Fruit fly (Drosophila melanogaster) whole organism, embryonic: Measurements from ENCODE around the gene Lcp65Ab1.
A peak's percentile ranks its signal among the peaks of the same experiment; 100 is the strongest.

Experiments used
- Blimp-1 ChIP-seq: fragments of 200-800 bp; sonication (Bioruptor generic); optimal IDR thresholded peaks from 3 replicates; lab custom pipeline; 2018; ENCODE audit warnings: missing biosample characterization, missing genetic modification characterization, mild to moderate bottlenecking, moderate library complexity, missing genetic modification reagents
- CG10267 ChIP-seq: fragments of 200-800 bp; sonication (Bioruptor generic); optimal IDR thresholded peaks from 2 replicates; lab custom pipeline; 2018; ENCODE audit warnings: missing biosample characterization, mild to moderate bottlenecking, missing genetic modification characterization, moderate library complexity
- CG10543 ChIP-seq: fragments of 200-800 bp; sonication (Bioruptor generic); optimal IDR thresholded peaks from 3 replicates; lab custom pipeline; 2017; ENCODE audit warnings: missing biosample characterization, mild to moderate bottlenecking, missing genetic modification characterization, moderate library complexity
- CG12219 ChIP-seq: fragments of 200-800 bp; sonication (Bioruptor generic); optimal IDR thresholded peaks from 3 replicates; lab custom pipeline; 2018; ENCODE audit warnings: missing biosample characterization, mild to moderate bottlenecking, missing genetic modification characterization
- CG12659 ChIP-seq: fragments of 200-800 bp; sonication (Bioruptor generic); optimal IDR thresholded peaks from 3 replicates; lab custom pipeline; 2017; ENCODE audit warnings: mild to moderate bottlenecking, missing biosample characterization, missing genetic modification reagents, missing genetic modification characterization
- CG12769 ChIP-seq: fragments of 200-800 bp; sonication (Bioruptor generic); optimal IDR thresholded peaks from 2 replicates; lab custom pipeline; 2019; ENCODE audit warnings: missing biosample characterization, mild to moderate bottlenecking, missing genetic modification characterization, moderate library complexity
- CG14441 ChIP-seq: fragments of 200-800 bp; sonication (Bioruptor generic); IDR thresholded peaks from 2 replicates; pipeline ENCODE4 v1.3.6; 2022; ENCODE audit warnings: missing biosample characterization, missing genetic modification characterization
- CG14965 ChIP-seq: fragments of 200-800 bp; sonication (Bioruptor generic); optimal IDR thresholded peaks from 2 replicates; lab custom pipeline; 2016; ENCODE audit warnings: missing biosample characterization, missing genetic modification characterization, borderline replicate concordance
- CG15269 ChIP-seq: fragments of 200-800 bp; sonication (Bioruptor generic); optimal IDR thresholded peaks from 2 replicates; lab custom pipeline; 2018; ENCODE audit warnings: missing biosample characterization, mild to moderate bottlenecking, missing genetic modification characterization, moderate library complexity
- CG17359 ChIP-seq: fragments of 200-800 bp; sonication (Bioruptor generic); optimal IDR thresholded peaks from 3 replicates; lab custom pipeline; 2018; ENCODE audit warnings: missing biosample characterization, mild to moderate bottlenecking, missing genetic modification characterization, moderate library complexity
- CG17385 ChIP-seq: fragments of 200-800 bp; sonication (Bioruptor generic); optimal IDR thresholded peaks from 3 replicates; lab custom pipeline; 2018; ENCODE audit warnings: missing biosample characterization, mild to moderate bottlenecking, missing genetic modification characterization
- CG17912 ChIP-seq: fragments of 200-800 bp; sonication (Bioruptor generic); optimal IDR thresholded peaks from 2 replicates; lab custom pipeline; 2018; ENCODE audit warnings: missing biosample characterization, mild to moderate bottlenecking, missing genetic modification characterization
- CG3407 ChIP-seq: fragments of 200-800 bp; sonication (Bioruptor generic); optimal IDR thresholded peaks from 2 replicates; lab custom pipeline; 2018; ENCODE audit warnings: missing biosample characterization, mild to moderate bottlenecking, missing genetic modification characterization
- CG3847 ChIP-seq: fragments of 200-800 bp; sonication (Bioruptor generic); IDR thresholded peaks from 2 replicates; pipeline ENCODE4 v1.3.6; 2022; ENCODE audit warnings: missing biosample characterization, missing genetic modification characterization
- CoRest ChIP-seq: fragments of 200-800 bp; sonication (Bioruptor generic); optimal IDR thresholded peaks from 3 replicates; lab custom pipeline; 2018; ENCODE audit warnings: missing biosample characterization, mild to moderate bottlenecking, missing genetic modification characterization, moderate library complexity
- Dek ChIP-seq: fragments of 200-800 bp; sonication (Bioruptor generic); optimal IDR thresholded peaks from 3 replicates; lab custom pipeline; 2019; ENCODE audit warnings: missing biosample characterization, mild to moderate bottlenecking, missing genetic modification characterization, moderate library complexity
- Fer2 ChIP-seq: fragments of 200-800 bp; sonication (Bioruptor generic); optimal IDR thresholded peaks from 2 replicates; lab custom pipeline; 2018; ENCODE audit warnings: missing biosample characterization, mild to moderate bottlenecking, missing genetic modification characterization, moderate library complexity
- HLH54F ChIP-seq: fragments of 200-800 bp; sonication (Bioruptor generic); optimal IDR thresholded peaks from 3 replicates; lab custom pipeline; 2016; ENCODE audit warnings: missing biosample characterization, missing genetic modification characterization
- Hand ChIP-seq: fragments of 200-800 bp; sonication (Bioruptor generic); optimal IDR thresholded peaks from 2 replicates; lab custom pipeline; 2017; ENCODE audit warnings: mild to moderate bottlenecking, missing biosample characterization, missing genetic modification reagents, missing genetic modification characterization
- HmgD ChIP-seq: fragments of 200-800 bp; sonication (Bioruptor generic); optimal IDR thresholded peaks from 3 replicates; lab custom pipeline; 2016; ENCODE audit warnings: missing biosample characterization, missing genetic modification characterization
- Hr3 ChIP-seq: fragments of 200-800 bp; sonication (Bioruptor generic); optimal IDR thresholded peaks from 3 replicates; lab custom pipeline; 2016; ENCODE audit warnings: missing biosample characterization, missing genetic modification characterization
- Hr51 ChIP-seq, 2 experiments: fragments of 200-800 bp; sonication (Bioruptor generic); optimal IDR thresholded peaks; 2 replicates in 1 of 2; 3 replicates in 1 of 2; lab custom pipeline; 2016 to 2018; ENCODE audit warnings: missing biosample characterization in 2 of 2, missing genetic modification characterization in 2 of 2, mild to moderate bottlenecking in 1 of 2, moderate library complexity in 1 of 2
- Hr78 ChIP-seq, 2 experiments: fragments of 200-800 bp in 1 of 2; fragments of >200 bp in 1 of 2; sonication (Bioruptor generic) in 1 of 2; optimal IDR thresholded peaks; 2 replicates each; lab custom pipeline; 2017 to 2019; ENCODE audit warnings: missing biosample characterization in 2 of 2, missing genetic modification characterization in 2 of 2, mild to moderate bottlenecking in 1 of 2, moderate library complexity in 1 of 2
- Max ChIP-seq: fragments of 200-800 bp; sonication (Bioruptor generic); optimal IDR thresholded peaks from 2 replicates; lab custom pipeline; 2016; ENCODE audit warnings: missing biosample characterization, mild to moderate bottlenecking, missing genetic modification characterization
- Med ChIP-seq: fragments of 200-800 bp; sonication (Bioruptor generic); peaks from one replicate; lab custom pipeline; 2016; ENCODE audit warnings: missing biosample characterization, missing genetic modification characterization, mild to moderate bottlenecking, inconsistent platforms, moderate library complexity
- Sox100B ChIP-seq: fragments of 200-800 bp; sonication (Bioruptor generic); optimal IDR thresholded peaks from 3 replicates; lab custom pipeline; 2018; ENCODE audit warnings: missing biosample characterization, mild to moderate bottlenecking, missing genetic modification characterization
- Sox102F ChIP-seq: fragments of 200-800 bp; sonication (Bioruptor generic); optimal IDR thresholded peaks from 2 replicates; lab custom pipeline; 2018; ENCODE audit warnings: missing biosample characterization, mild to moderate bottlenecking, missing genetic modification characterization, moderate library complexity
- Sry-β ChIP-seq: fragments of 200-800 bp; sonication (Bioruptor generic); optimal IDR thresholded peaks from 2 replicates; lab custom pipeline; 2018; ENCODE audit warnings: missing biosample characterization, mild to moderate bottlenecking, missing genetic modification characterization, moderate library complexity
- caup ChIP-seq: fragments of 200-800 bp; sonication (Bioruptor generic); optimal IDR thresholded peaks from 3 replicates; lab custom pipeline; 2017; ENCODE audit warnings: missing biosample characterization, mild to moderate bottlenecking, missing genetic modification characterization, moderate library complexity; ENCODE audit not compliant: severe bottlenecking
- chif ChIP-seq, 2 experiments: fragments of 200-800 bp; sonication (Bioruptor generic); optimal IDR thresholded peaks; 3 replicates each; lab custom pipeline; 2016; ENCODE audit warnings: missing biosample characterization in 2 of 2, missing genetic modification characterization in 2 of 2
- dan ChIP-seq: fragments of 200-800 bp; sonication (Bioruptor generic); IDR thresholded peaks from 2 replicates; pipeline ENCODE4 v1.3.6; 2022; ENCODE audit warnings: missing biosample characterization, missing genetic modification characterization
- dati ChIP-seq: fragments of 200-800 bp; sonication (Bioruptor generic); IDR thresholded peaks from 2 replicates; pipeline ENCODE4 v1.3.6; 2022; ENCODE audit warnings: missing biosample characterization, missing genetic modification characterization
- dimm ChIP-seq: fragments of 200-800 bp; sonication (Bioruptor generic); IDR thresholded peaks from 2 replicates; pipeline ENCODE4 v1.3.6; 2022; ENCODE audit warnings: missing biosample characterization, missing genetic modification characterization
- disco-r ChIP-seq: fragments of 200-800 bp; sonication (Bioruptor generic); optimal IDR thresholded peaks from 2 replicates; lab custom pipeline; 2016; ENCODE audit warnings: missing biosample characterization, missing genetic modification characterization
- fd64A ChIP-seq: fragments of 200-800 bp; sonication (Bioruptor generic); optimal IDR thresholded peaks from 3 replicates; lab custom pipeline; 2018; ENCODE audit warnings: missing biosample characterization, mild to moderate bottlenecking, missing genetic modification characterization
- fd96Cb ChIP-seq: fragments of 200-800 bp; sonication (Bioruptor generic); optimal IDR thresholded peaks from 2 replicates; lab custom pipeline; 2018; ENCODE audit warnings: missing biosample characterization, mild to moderate bottlenecking, missing genetic modification characterization, moderate library complexity
- gem ChIP-seq: fragments of 200-800 bp; sonication (Bioruptor generic); optimal IDR thresholded peaks from 2 replicates; lab custom pipeline; 2019; ENCODE audit warnings: missing biosample characterization, mild to moderate bottlenecking, missing genetic modification characterization, moderate library complexity
- jumu ChIP-seq: fragments of 200-800 bp; sonication (Bioruptor generic); optimal IDR thresholded peaks from 3 replicates; lab custom pipeline; 2016; ENCODE audit warnings: missing biosample characterization, missing genetic modification characterization
- lab ChIP-seq: fragments of 200-800 bp; sonication (Bioruptor generic); optimal IDR thresholded peaks from 3 replicates; lab custom pipeline; 2017; ENCODE audit warnings: missing biosample characterization, missing genetic modification characterization, mild to moderate bottlenecking, moderate library complexity, missing genetic modification reagents
- lmd ChIP-seq: fragments of 200-800 bp; sonication (Bioruptor generic); IDR thresholded peaks from 2 replicates; pipeline ENCODE4 v1.3.6; 2022; ENCODE audit warnings: missing biosample characterization, missing genetic modification characterization
- oc ChIP-seq: fragments of 200-800 bp; sonication (Bioruptor generic); optimal IDR thresholded peaks from 2 replicates; lab custom pipeline; 2018; ENCODE audit warnings: missing biosample characterization, mild to moderate bottlenecking, missing genetic modification characterization, moderate library complexity
- org-1 ChIP-seq: fragments of 200-800 bp; sonication (Bioruptor generic); optimal IDR thresholded peaks from 2 replicates; lab custom pipeline; 2017; ENCODE audit warnings: missing biosample characterization, missing genetic modification characterization
- otp ChIP-seq: fragments of 200-800 bp; sonication (Bioruptor generic); IDR thresholded peaks from 3 replicates; pipeline ENCODE4, ENCODE4 v1.3.6; 2022; ENCODE audit warnings: missing biosample characterization, missing genetic modification characterization
- pita ChIP-seq: fragments of 200-800 bp; sonication (Bioruptor generic); optimal IDR thresholded peaks from 2 replicates; lab custom pipeline; 2017; ENCODE audit warnings: missing biosample characterization, mild to moderate bottlenecking, missing genetic modification characterization
- seq ChIP-seq: fragments of 200-800 bp; sonication (Bioruptor generic); IDR thresholded peaks from 2 replicates; pipeline ENCODE4 v1.3.6; 2022; ENCODE audit warnings: missing biosample characterization, missing genetic modification characterization
- sqz ChIP-seq: fragments of 200-800 bp; sonication (Bioruptor generic); optimal IDR thresholded peaks from 3 replicates; lab custom pipeline; 2018; ENCODE audit warnings: missing biosample characterization, mild to moderate bottlenecking, missing genetic modification characterization
- tx ChIP-seq: fragments of 200-800 bp; sonication (Bioruptor generic); optimal IDR thresholded peaks from 2 replicates; lab custom pipeline; 2016; ENCODE audit warnings: missing biosample characterization, missing genetic modification characterization

Gene Lcp65Ab1

dm6 chr3L:6139924-6140574 lies 9.3 kb upstream of the Lcp65Ab1 start, which contains the start of gene Cpr65Av (continued):
- TF ChIP-seq pita (no peak), jumu (GFP tag; lab: Kevin White, UChicago) (no peak), CG17912 (peak; percentile 13), HmgD (GFP tag; lab: Kevin White, UChicago) (no peak), CG10543 (GFP tag; lab: Kevin White, UChicago) (no peak), Dek (tag; lab: Kevin White, UChicago) (no peak), Hand (no peak), CG3407 (GFP tag; lab: Kevin White, UChicago) (peak; percentile 26), HLH54F (GFP tag; lab: Kevin White, UChicago) (no peak), dan (no peak), CG17385 (GFP tag; lab: Kevin White, UChicago) (peak; percentile 2), Fer2 (tag; lab: Kevin White, UChicago) (no peak), disco-r (GFP tag; lab: Kevin White, UChicago) (no peak), CG12219 (peak; percentile 23), CG14965 (GFP tag; lab: Kevin White, UChicago) (no peak), CG17359 (tag; lab: Kevin White, UChicago) (peak; percentile 40), CG15269 (peak; percentile 10), lmd (GFP tag; lab: Robert Waterston, UW) (no peak), Hr3 (GFP tag; lab: Kevin White, UChicago) (no peak), fd96Cb (tag; lab: Kevin White, UChicago) (no peak), sqz (GFP tag; lab: Kevin White, UChicago) (peak; percentile 43), lab (peak; percentile 25), Sox100B (GFP tag; lab: Kevin White, UChicago) (peak; percentile 38), Hr78 (GFP tag; optimal IDR thresholded peaks at IDR 0.05; lab: Kevin White, UChicago) (peak in 1 of 2 experiments; percentile 33), seq (GFP tag; lab: Robert Waterston, UW) (no peak), Max (no peak), Med (peak; percentile 52), CoRest (tag; lab: Kevin White, UChicago) (peak; percentile 7), tx (GFP tag; lab: Kevin White, UChicago) (no peak), chif (GFP tag; optimal IDR thresholded peaks at IDR 0.05; lab: Kevin White, UChicago) (peak in 1 of 2 experiments; percentile 13), fd64A (GFP tag; lab: Kevin White, UChicago) (peak; percentile 16), Sox102F (GFP tag; lab: Kevin White, UChicago) (peak; percentile 48), Hr51 (GFP tag; optimal IDR thresholded peaks at IDR 0.05; lab: Kevin White, UChicago) (peak in 1 of 2 experiments; percentile 43), dati (GFP tag; lab: Robert Waterston, UW) (no peak), oc (tag; lab: Kevin White, UChicago) (peak; percentile 22), org-1 (GFP tag; lab: Kevin White, UChicago) (no peak), Blimp-1 (GFP tag; lab: Kevin White, UChicago) (peak; percentile 13)
- TF ChIP-seq, all 482 proteins: peak for 66

dm6 chr3L:6140771-6141472 lies 8.4 kb upstream of the Lcp65Ab1 start:
- peak; percentile 4 for TF ChIP-seq CG12659
- no peak for TF ChIP-seq CG3847 (GFP tag; lab: Robert Waterston, UW)
- no peak for TF ChIP-seq dimm (GFP tag; lab: Robert Waterston, UW)
- TF ChIP-seq Sry-β: no peak
- TF ChIP-seq CG10267: no peak
- 0 out of 3 replicates have a peak, but pooled peaks have one; percentile 10 for TF ChIP-seq otp (GFP tag; lab: Robert Waterston, UW)
- peak in 1 of 2 experiments; percentile 47 for TF ChIP-seq Hr51 (GFP tag; optimal IDR thresholded peaks at IDR 0.05; lab: Kevin White, UChicago)
- TF ChIP-seq CG12769 (tag; lab: Kevin White, UChicago): peak; percentile 17
- peak; percentile 52 for TF ChIP-seq gem (tag; lab: Kevin White, UChicago)
- TF ChIP-seq CG14441: peak; percentile 24; the same call in 1 of the 2 replicates
- TF ChIP-seq CG17912: no peak
- TF ChIP-seq caup: no peak
